Worm (Caenorhabditis elegans) whole organism, L4 larva: ENCODE data around the gene R11G10.3.
"Not testable (repeated sequence)": the region's sequence is repeated elsewhere in the genome, so short reads cannot be mapped to it uniquely, and the experiment has no call there.

ENCODE experiments used
- Y75B8A.6 ChIP-seq: fragments of 200-800 bp; sonication (Bioruptor generic); IDR thresholded peaks from 2 replicates; pipeline ENCODE4 v1.3.6; 2022; ENCODE audit warnings: missing genetic modification reagents, missing genetic modification characterization, missing compliant biosample characterization
- daf-12 ChIP-seq: fragments of 150-350 bp; optimal IDR thresholded peaks from 2 replicates; lab custom pipeline; 2014; ENCODE audit warnings: missing biosample characterization, missing genetic modification reagents, missing genetic modification characterization
- dmd-6 ChIP-seq: fragments of 200-800 bp; sonication (Bioruptor generic); IDR thresholded peaks from 2 replicates; pipeline ENCODE4 v1.3.6; 2022; ENCODE audit warnings: missing genetic modification reagents, missing genetic modification characterization, missing compliant biosample characterization
- fkh-10 ChIP-seq: fragments of 150-350 bp; optimal IDR thresholded peaks from 2 replicates; lab custom pipeline; 2014; ENCODE audit warnings: missing biosample characterization, missing genetic modification reagents, missing genetic modification characterization
- lin-15B ChIP-seq: fragments of 150-350 bp; sonication (generic microtip); optimal IDR thresholded peaks from 3 replicates; lab custom pipeline; 2014; ENCODE audit warnings: missing biosample characterization, missing genetic modification characterization
- lir-3 ChIP-seq: sonication (generic microtip); optimal IDR thresholded peaks from 2 replicates; lab custom pipeline; 2016; ENCODE audit warnings: mild to moderate bottlenecking, missing genetic modification characterization, missing compliant biosample characterization
- lsy-2 ChIP-seq, 2 experiments: fragments of 150-350 bp in 1 of 2; sonication (generic microtip) in 1 of 2; optimal IDR thresholded peaks; 2 replicates each; lab custom pipeline; 2014 to 2017; ENCODE audit warnings: missing biosample characterization in 2 of 2, missing genetic modification characterization in 2 of 2
- mep-1 ChIP-seq: fragments of 150-350 bp; sonication (generic microtip); optimal IDR thresholded peaks from 3 replicates; lab custom pipeline; 2014; ENCODE audit warnings: missing biosample characterization, missing genetic modification characterization
- mes-2 ChIP-seq: sonication (generic microtip); optimal IDR thresholded peaks from 2 replicates; lab custom pipeline; 2016; ENCODE audit warnings: missing genotype, mild to moderate bottlenecking, missing genetic modification characterization, missing compliant biosample characterization; ENCODE audit not compliant: poor library complexity, severe bottlenecking
- nhr-11 ChIP-seq: fragments of 150-350 bp; optimal IDR thresholded peaks from 2 replicates; lab custom pipeline; 2014; ENCODE audit warnings: missing biosample characterization, missing genetic modification characterization
- nhr-25 ChIP-seq: sonication (generic microtip); optimal IDR thresholded peaks from 2 replicates; lab custom pipeline; 2017; ENCODE audit warnings: missing genetic modification characterization, mild to moderate bottlenecking, missing compliant biosample characterization, antibody characterized with exemption, moderate library complexity, borderline replicate concordance; ENCODE audit not compliant: insufficient read depth
- skn-1 ChIP-seq: fragments of 150-350 bp; optimal IDR thresholded peaks from 2 replicates; lab custom pipeline; 2014; ENCODE audit warnings: missing biosample characterization, missing genetic modification characterization

DNA sequence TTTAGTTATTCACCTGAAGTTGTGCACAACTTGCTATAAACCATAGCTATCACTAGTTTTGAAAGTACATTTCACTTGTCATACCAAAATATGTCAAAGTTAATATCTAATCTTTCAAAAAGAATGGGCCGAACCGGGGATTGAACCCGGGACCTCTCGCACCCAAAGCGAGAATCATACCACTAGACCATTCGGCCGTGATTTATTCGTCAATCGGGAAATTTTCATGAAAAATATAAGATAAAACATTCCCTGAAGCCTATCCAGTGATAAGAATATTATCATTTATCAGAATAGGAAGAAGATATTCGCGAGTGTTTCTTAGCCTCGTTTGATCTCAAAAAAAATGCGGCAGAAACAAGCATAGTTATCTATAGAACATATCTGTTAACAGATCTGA is 16.2 kb upstream of the R11G10.3 start:
- TF ChIP-seq skn-1 (tag; lab: Kevin White, UChicago); daf-12; lir-3 (tag; lab: Kevin White, UChicago); nhr-11; mes-2 (tag; lab: Kevin White, UChicago); lsy-2 (tag; optimal IDR thresholded peaks at IDR 0.05; lab: Kevin White, UChicago); mep-1 (tag; lab: Kevin White, UChicago); fkh-10 (GFP tag; lab: Kevin White, UChicago); lin-15B (tag; lab: Kevin White, UChicago); Y75B8A.6 (GFP tag; lab: Robert Waterston, UW); dmd-6; nhr-25: not testable (repeated sequence)
